Worm (Caenorhabditis elegans) whole organism, L1 larva: ENCODE measurements around the gene T14G10.8.

Experiments
- ceh-88 ChIP-seq: fragments of 200-800 bp; sonication (Bioruptor generic); IDR thresholded peaks from 2 replicates; pipeline ENCODE4 v1.3.6; 2022; ENCODE audit warnings: missing genetic modification characterization, missing compliant biosample characterization
- efl-3 ChIP-seq: fragments of 200-800 bp; sonication (Bioruptor generic); optimal IDR thresholded peaks from 2 replicates; lab custom pipeline; 2018; ENCODE audit warnings: mild to moderate bottlenecking, missing genetic modification characterization, missing compliant biosample characterization
- elt-3 ChIP-seq, 6 experiments: fragments of 150-350 bp in 1 of 6; sonication (generic microtip); optimal IDR thresholded peaks; 2 replicates each; lab custom pipeline; 2017 to 2018; ENCODE audit warnings: missing biosample characterization in 6 of 6, missing genetic modification characterization in 6 of 6, inconsistent platforms in 1 of 6
- jun-1 ChIP-seq: fragments of 150-350 bp; optimal IDR thresholded peaks from 2 replicates; lab custom pipeline; 2014; ENCODE audit warnings: missing biosample characterization, missing genetic modification reagents, missing genetic modification characterization
- lsy-2 ChIP-seq, 2 experiments: fragments of 150-350 bp; optimal IDR thresholded peaks; 2 replicates each; lab custom pipeline; 2014; ENCODE audit warnings: missing biosample characterization in 2 of 2, missing genetic modification characterization in 2 of 2
- mep-1 ChIP-seq: fragments of 150-350 bp; optimal IDR thresholded peaks from 2 replicates; lab custom pipeline; 2014; ENCODE audit warnings: missing biosample characterization, missing genetic modification characterization
- nhr-12 ChIP-seq: sonication (generic microtip); optimal IDR thresholded peaks from 2 replicates; lab custom pipeline; 2017; ENCODE audit warnings: missing biosample characterization, missing genetic modification characterization
- rnt-1 ChIP-seq: sonication (generic microtip); optimal IDR thresholded peaks from 2 replicates; lab custom pipeline; 2016; ENCODE audit warnings: mild to moderate bottlenecking, missing genetic modification characterization, moderate library complexity, missing compliant biosample characterization
- unc-62 ChIP-seq: fragments of 150-350 bp; optimal IDR thresholded peaks from 2 replicates; lab custom pipeline; 2014; ENCODE audit warnings: missing biosample characterization, missing genetic modification reagents, missing genetic modification characterization

ce11 chrIV:10150552-10151004 lies 3.8 kb upstream of the T14G10.8 start, which contains the start of gene tsp-12:
- TF ChIP-seq rnt-1 (tag; lab: Kevin White, UChicago) (no peak), mep-1 (tag; lab: Kevin White, UChicago) (no peak), elt-3 (tag; optimal IDR thresholded peaks at IDR 0.05; lab: Kevin White, UChicago) (no peak), ceh-88 (GFP tag; lab: Robert Waterston, UW) (no peak), nhr-12 (tag; lab: Kevin White, UChicago) (no peak), unc-62 (GFP tag; lab: Kevin White, UChicago) (no peak), lsy-2 (tag; optimal IDR thresholded peaks at IDR 0.05; lab: Kevin White, UChicago) (peak in 1 of 2 experiments; percentile 33), jun-1 (no peak), efl-3 (GFP tag; lab: Kevin White, UChicago) (no peak)
